Worm (Caenorhabditis elegans) whole organism, L3 larva: ENCODE data around the gene W03C9.2.

Source experiments
- daf-12 ChIP-seq: fragments of 150-350 bp; optimal IDR thresholded peaks from 2 replicates; lab custom pipeline; 2014; ENCODE audit warnings: missing biosample characterization, missing genetic modification reagents, missing genetic modification characterization
- fkh-10 ChIP-seq: sonication (generic microtip); optimal IDR thresholded peaks from 2 replicates; lab custom pipeline; 2017; ENCODE audit warnings: missing biosample characterization, missing genetic modification reagents, missing genetic modification characterization
- nfya-1 ChIP-seq: sonication (generic microtip); optimal IDR thresholded peaks from 2 replicates; lab custom pipeline; 2017; ENCODE audit warnings: missing genetic modification characterization, mild to moderate bottlenecking, missing compliant biosample characterization, antibody characterized with exemption, moderate library complexity; ENCODE audit not compliant: insufficient read depth
- nhr-43 ChIP-seq: sonication (generic microtip); optimal IDR thresholded peaks from 2 replicates; lab custom pipeline; 2016; ENCODE audit warnings: mild to moderate bottlenecking, missing genetic modification characterization, missing compliant biosample characterization; ENCODE audit not compliant: poor library complexity, severe bottlenecking
- nhr-77 ChIP-seq: fragments of 150-350 bp; optimal IDR thresholded peaks from 2 replicates; lab custom pipeline; 2014; ENCODE audit warnings: missing biosample characterization, missing genetic modification characterization
- pha-4 ChIP-seq: fragments of 150-350 bp; optimal IDR thresholded peaks from 2 replicates; lab custom pipeline; 2014; ENCODE audit warnings: missing biosample characterization, missing genetic modification reagents, missing genetic modification characterization
- ztf-11 ChIP-seq: fragments of 150-350 bp; optimal IDR thresholded peaks from 2 replicates; lab custom pipeline; 2014; ENCODE audit warnings: missing biosample characterization, missing genetic modification characterization
- ztf-4 ChIP-seq: fragments of 150-350 bp; optimal IDR thresholded peaks from 2 replicates; lab custom pipeline; 2014; ENCODE audit warnings: missing biosample characterization, missing genetic modification characterization

DNA sequence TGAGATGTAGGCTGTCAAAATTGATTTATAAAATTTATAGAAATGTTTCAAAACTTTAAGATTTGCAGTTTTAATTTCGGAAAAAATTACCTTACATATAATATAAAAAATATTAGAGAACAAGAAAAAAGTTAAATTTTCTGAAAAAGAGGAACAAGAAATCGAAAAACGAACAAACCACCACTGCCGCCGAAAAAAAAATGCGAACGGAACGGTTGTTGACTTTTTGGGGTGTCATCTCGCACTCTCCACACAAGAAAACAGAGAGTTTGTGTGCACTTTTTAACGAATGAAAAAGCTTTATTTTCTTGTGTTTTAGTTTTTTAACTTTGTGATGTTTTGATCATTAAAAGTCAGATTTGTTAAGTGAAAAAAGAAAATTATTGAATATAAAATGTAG, 37.0 kb upstream of the W03C9.2 start:
- TF ChIP-seq daf-12 (tag; lab: Kevin White, UChicago) (no peak), fkh-10 (no peak), ztf-11 (tag; lab: Kevin White, UChicago) (no peak), ztf-4 (tag; lab: Kevin White, UChicago) (no peak), nhr-43 (tag; lab: Kevin White, UChicago) (no peak), pha-4 (peak; percentile 59), nhr-77 (no peak), nfya-1 (tag; lab: Kevin White, UChicago) (no peak)
